Worm (Caenorhabditis elegans) whole organism, L3 larva: ENCODE results near the gene nep-4.

Experiments
- ZK546.5 ChIP-seq: sonication (generic microtip); optimal IDR thresholded peaks from 2 replicates; lab custom pipeline; 2017; ENCODE audit warnings: missing biosample characterization, missing genetic modification characterization
- aly-2 ChIP-seq: fragments of 150-350 bp; optimal IDR thresholded peaks from 2 replicates; lab custom pipeline; 2014; ENCODE audit warnings: missing biosample characterization, missing genetic modification characterization
- ama-1 ChIP-seq: fragments of 150-350 bp; optimal IDR thresholded peaks from 2 replicates; lab custom pipeline; 2018
- ceh-16 ChIP-seq: sonication (generic microtip); optimal IDR thresholded peaks from 2 replicates; lab custom pipeline; 2017; ENCODE audit warnings: missing biosample characterization, missing genetic modification characterization
- ceh-28 ChIP-seq: fragments of 150-350 bp; optimal IDR thresholded peaks from 2 replicates; lab custom pipeline; 2014; ENCODE audit warnings: missing biosample characterization, missing genetic modification reagents, missing genetic modification characterization
- ceh-82 ChIP-seq: fragments of 150-350 bp; optimal IDR thresholded peaks from 2 replicates; lab custom pipeline; 2014; ENCODE audit warnings: missing biosample characterization, missing genetic modification characterization
- ceh-9 ChIP-seq: sonication (generic microtip); optimal IDR thresholded peaks from 2 replicates; lab custom pipeline; 2018; ENCODE audit warnings: missing biosample characterization, missing genetic modification characterization
- daf-12 ChIP-seq: fragments of 150-350 bp; optimal IDR thresholded peaks from 2 replicates; lab custom pipeline; 2014; ENCODE audit warnings: missing biosample characterization, missing genetic modification reagents, missing genetic modification characterization
- egl-27 ChIP-seq: sonication (generic microtip); optimal IDR thresholded peaks from 4 replicates; lab custom pipeline; 2017; ENCODE audit warnings: missing biosample characterization, missing genetic modification reagents, missing genetic modification characterization
- elt-1 ChIP-seq: fragments of 150-350 bp; optimal IDR thresholded peaks from 2 replicates; lab custom pipeline; 2014; ENCODE audit warnings: missing biosample characterization, missing genetic modification characterization
- elt-2 ChIP-seq: sonication (generic microtip); optimal IDR thresholded peaks from 2 replicates; lab custom pipeline; 2016; ENCODE audit warnings: missing genetic modification reagents, mild to moderate bottlenecking, missing genetic modification characterization, missing compliant biosample characterization
- elt-3 ChIP-seq, 3 experiments: fragments of 150-350 bp in 1 of 3; sonication (generic microtip) in 2 of 3; optimal IDR thresholded peaks; 2 replicates in 2 of 3; 4 replicates in 1 of 3; lab custom pipeline; 2014 to 2017; ENCODE audit warnings: missing biosample characterization in 3 of 3, missing genetic modification characterization in 3 of 3
- eor-1 ChIP-seq, 2 experiments: fragments of 150-350 bp; optimal IDR thresholded peaks; 2 replicates each; lab custom pipeline; 2014 to 2018; ENCODE audit warnings: missing biosample characterization in 2 of 2, missing genetic modification characterization in 2 of 2
- fkh-2 ChIP-seq: fragments of 150-350 bp; optimal IDR thresholded peaks from 2 replicates; lab custom pipeline; 2014; ENCODE audit warnings: missing biosample characterization, missing genetic modification reagents, missing genetic modification characterization
- hmg-11 ChIP-seq: sonication (generic microtip); optimal IDR thresholded peaks from 2 replicates; lab custom pipeline; 2016; ENCODE audit warnings: missing genetic modification characterization, missing compliant biosample characterization
- jun-1 ChIP-seq: fragments of 150-350 bp; optimal IDR thresholded peaks from 2 replicates; lab custom pipeline; 2014; ENCODE audit warnings: missing biosample characterization, missing genetic modification reagents, missing genetic modification characterization
- lin-15B ChIP-seq: fragments of 150-350 bp; optimal IDR thresholded peaks from 2 replicates; lab custom pipeline; 2014; ENCODE audit warnings: missing biosample characterization, missing genetic modification characterization
- lin-39 ChIP-seq: fragments of 150-350 bp; optimal IDR thresholded peaks from 2 replicates; lab custom pipeline; 2018; ENCODE audit warnings: missing biosample characterization, missing genetic modification reagents, missing genetic modification characterization
- lsy-12 ChIP-seq: sonication (generic microtip); optimal IDR thresholded peaks from 2 replicates; lab custom pipeline; 2016; ENCODE audit warnings: mild to moderate bottlenecking, missing genetic modification characterization, missing compliant biosample characterization
- mdl-1 ChIP-seq: fragments of 150-350 bp; optimal IDR thresholded peaks from 2 replicates; lab custom pipeline; 2014; ENCODE audit warnings: missing biosample characterization, missing genetic modification characterization
- mml-1 ChIP-seq: fragments of 150-350 bp; sonication (generic microtip); optimal IDR thresholded peaks from 3 replicates; lab custom pipeline; 2014; ENCODE audit warnings: missing biosample characterization, missing genetic modification characterization
- nfya-1 ChIP-seq: sonication (generic microtip); optimal IDR thresholded peaks from 2 replicates; lab custom pipeline; 2017; ENCODE audit warnings: missing genetic modification characterization, mild to moderate bottlenecking, missing compliant biosample characterization, antibody characterized with exemption, moderate library complexity; ENCODE audit not compliant: insufficient read depth
- nhr-23 ChIP-seq: fragments of 150-350 bp; optimal IDR thresholded peaks from 2 replicates; lab custom pipeline; 2014; ENCODE audit warnings: missing biosample characterization, missing genetic modification reagents, missing genetic modification characterization
- nhr-237 ChIP-seq: fragments of 150-350 bp; optimal IDR thresholded peaks from 2 replicates; lab custom pipeline; 2014; ENCODE audit warnings: missing biosample characterization, missing genetic modification characterization
- nhr-25 ChIP-seq: sonication (generic microtip); optimal IDR thresholded peaks from 2 replicates; lab custom pipeline; 2017; ENCODE audit warnings: missing biosample characterization, missing genetic modification characterization
- nhr-28 ChIP-seq: fragments of 150-350 bp; optimal IDR thresholded peaks from 2 replicates; lab custom pipeline; 2014; ENCODE audit warnings: missing biosample characterization, missing genetic modification characterization
- nhr-43 ChIP-seq: sonication (generic microtip); optimal IDR thresholded peaks from 2 replicates; lab custom pipeline; 2016; ENCODE audit warnings: mild to moderate bottlenecking, missing genetic modification characterization, missing compliant biosample characterization; ENCODE audit not compliant: poor library complexity, severe bottlenecking
- nhr-67 ChIP-seq: fragments of 150-350 bp; optimal IDR thresholded peaks from 2 replicates; lab custom pipeline; 2014; ENCODE audit warnings: missing biosample characterization, missing genetic modification characterization
- nhr-76 ChIP-seq: fragments of 150-350 bp; sonication (generic microtip); optimal IDR thresholded peaks from 5 replicates; lab custom pipeline; 2014; ENCODE audit warnings: missing biosample characterization, missing genetic modification characterization
- nhr-77 ChIP-seq: fragments of 150-350 bp; optimal IDR thresholded peaks from 2 replicates; lab custom pipeline; 2014; ENCODE audit warnings: missing biosample characterization, missing genetic modification characterization
- pha-4 ChIP-seq: fragments of 150-350 bp; optimal IDR thresholded peaks from 2 replicates; lab custom pipeline; 2014; ENCODE audit warnings: missing biosample characterization, missing genetic modification reagents, missing genetic modification characterization
- pqm-1 ChIP-seq: fragments of 150-350 bp; optimal IDR thresholded peaks from 2 replicates; lab custom pipeline; 2017; ENCODE audit warnings: missing biosample characterization, missing genetic modification characterization, inconsistent platforms
- sea-2 ChIP-seq: fragments of 150-350 bp; sonication (generic microtip); optimal IDR thresholded peaks from 4 replicates; lab custom pipeline; 2014; ENCODE audit warnings: missing biosample characterization, missing genetic modification reagents, missing genetic modification characterization
- skn-1 ChIP-seq: fragments of 150-350 bp; optimal IDR thresholded peaks from 2 replicates; lab custom pipeline; 2014; ENCODE audit warnings: missing biosample characterization, missing genetic modification characterization
- snpc-4 ChIP-seq: fragments of 150-350 bp; optimal IDR thresholded peaks from 2 replicates; lab custom pipeline; 2014; ENCODE audit warnings: missing biosample characterization, missing genetic modification characterization
- tbx-2 ChIP-seq: sonication (generic microtip); optimal IDR thresholded peaks from 2 replicates; lab custom pipeline; 2016; ENCODE audit warnings: mild to moderate bottlenecking, missing genetic modification characterization, missing compliant biosample characterization
- unc-62 ChIP-seq: fragments of 150-350 bp; sonication (generic microtip); optimal IDR thresholded peaks from 4 replicates; lab custom pipeline; 2014; ENCODE audit warnings: missing biosample characterization, missing genetic modification reagents, missing genetic modification characterization
- zag-1 ChIP-seq: fragments of 150-350 bp; optimal IDR thresholded peaks from 2 replicates; lab custom pipeline; 2014; ENCODE audit warnings: missing biosample characterization, missing genetic modification characterization
- ztf-11 ChIP-seq: fragments of 150-350 bp; optimal IDR thresholded peaks from 2 replicates; lab custom pipeline; 2014; ENCODE audit warnings: missing biosample characterization, missing genetic modification characterization
- ztf-4 ChIP-seq: fragments of 150-350 bp; optimal IDR thresholded peaks from 2 replicates; lab custom pipeline; 2014; ENCODE audit warnings: missing biosample characterization, missing genetic modification characterization

The nep-4 gene

DNA sequence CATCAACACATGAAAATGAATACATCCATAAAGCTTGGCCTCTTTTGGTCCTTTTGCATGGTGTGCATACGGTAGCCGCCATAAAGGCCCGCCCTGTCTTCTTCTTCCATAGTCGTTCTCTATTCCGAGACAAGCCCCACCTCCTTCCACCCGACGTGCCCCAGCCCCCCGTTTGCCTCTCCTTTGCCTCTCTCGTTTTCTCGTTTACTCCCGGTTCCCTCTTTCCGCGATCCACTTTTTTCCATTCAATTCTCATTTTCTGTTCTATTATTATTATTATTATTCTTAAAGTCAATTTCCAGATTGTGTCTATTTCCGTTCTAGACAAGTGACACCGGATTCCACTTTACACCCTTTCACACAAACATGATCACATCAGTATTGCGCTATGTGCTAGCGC is 26.1 kb upstream of the nep-4 start, which contains the start of gene unc-6:
Gene unc-6, plus strand, starts transcription at position 301 of the 400 bp plus-strand sequence.
- no peak for TF ChIP-seq mdl-1 (tag; lab: Kevin White, UChicago)
- TF ChIP-seq lsy-12 (tag; lab: Kevin White, UChicago): no peak
- TF ChIP-seq egl-27 (tag; lab: Kevin White, UChicago): no peak
- TF ChIP-seq nhr-76: no peak
- TF ChIP-seq tbx-2 (tag; lab: Kevin White, UChicago): no peak
- TF ChIP-seq elt-2 (tag; lab: Kevin White, UChicago): no peak
- no peak for TF ChIP-seq jun-1 (tag; lab: Kevin White, UChicago)
- no peak for TF ChIP-seq pqm-1
- TF ChIP-seq nhr-25: no peak
- TF ChIP-seq elt-3 (tag; optimal IDR thresholded peaks at IDR 0.05; lab: Kevin White, UChicago): no peak
- no peak for TF ChIP-seq nhr-43 (tag; lab: Kevin White, UChicago)
- TF ChIP-seq ama-1: no peak
- TF ChIP-seq ztf-11 (tag; lab: Kevin White, UChicago): no peak
- TF ChIP-seq hmg-11: no peak
- no peak for TF ChIP-seq nhr-23 (tag; lab: Kevin White, UChicago)
- no peak for TF ChIP-seq pha-4 (tag; lab: Kevin White, UChicago)
- TF ChIP-seq nfya-1 (tag; lab: Kevin White, UChicago): no peak
- no peak for TF ChIP-seq nhr-77 (tag; lab: Kevin White, UChicago)

DNA sequence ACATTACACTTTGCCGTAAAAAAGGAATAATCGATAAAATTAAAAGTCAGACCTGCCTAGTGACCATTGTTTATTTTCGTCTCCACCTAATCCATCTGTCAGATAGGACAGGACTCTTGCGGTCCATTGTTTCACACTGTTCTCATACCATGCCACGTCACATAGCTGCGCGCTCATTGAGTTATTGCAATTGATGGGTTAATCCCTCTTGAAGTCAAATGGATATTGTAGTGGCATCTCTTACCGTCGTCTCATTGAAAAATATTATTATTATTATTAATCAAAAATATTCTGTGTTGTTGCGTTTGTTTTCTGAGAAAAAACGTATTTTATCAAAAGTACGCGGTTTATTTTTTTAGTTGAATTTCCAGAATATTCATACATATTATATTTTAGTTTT is 25.0 kb upstream of the nep-4 start:
- TF ChIP-seq skn-1 (tag; lab: Kevin White, UChicago): no peak
- no peak for TF ChIP-seq jun-1 (tag; lab: Kevin White, UChicago)
- no peak for TF ChIP-seq sea-2
- no peak for TF ChIP-seq lin-15B (tag; lab: Kevin White, UChicago)
- TF ChIP-seq lsy-12 (tag; lab: Kevin White, UChicago): no peak
- TF ChIP-seq ceh-16: no peak
- TF ChIP-seq ceh-82 (tag; lab: Kevin White, UChicago): no peak
- no peak for TF ChIP-seq mdl-1 (tag; lab: Kevin White, UChicago)
- no peak for TF ChIP-seq ceh-28 (tag; lab: Kevin White, UChicago)
- no peak for TF ChIP-seq nhr-23 (tag; lab: Kevin White, UChicago)
- TF ChIP-seq nhr-76: no peak
- TF ChIP-seq nhr-77 (tag; lab: Kevin White, UChicago): no peak
- no peak for TF ChIP-seq mml-1 (tag; lab: Kevin White, UChicago)
- no peak for TF ChIP-seq lin-39 (tag; lab: Kevin White, UChicago)
- TF ChIP-seq ztf-4: no peak
- no peak for TF ChIP-seq ceh-9
- TF ChIP-seq ztf-11 (tag; lab: Kevin White, UChicago): no peak

DNA sequence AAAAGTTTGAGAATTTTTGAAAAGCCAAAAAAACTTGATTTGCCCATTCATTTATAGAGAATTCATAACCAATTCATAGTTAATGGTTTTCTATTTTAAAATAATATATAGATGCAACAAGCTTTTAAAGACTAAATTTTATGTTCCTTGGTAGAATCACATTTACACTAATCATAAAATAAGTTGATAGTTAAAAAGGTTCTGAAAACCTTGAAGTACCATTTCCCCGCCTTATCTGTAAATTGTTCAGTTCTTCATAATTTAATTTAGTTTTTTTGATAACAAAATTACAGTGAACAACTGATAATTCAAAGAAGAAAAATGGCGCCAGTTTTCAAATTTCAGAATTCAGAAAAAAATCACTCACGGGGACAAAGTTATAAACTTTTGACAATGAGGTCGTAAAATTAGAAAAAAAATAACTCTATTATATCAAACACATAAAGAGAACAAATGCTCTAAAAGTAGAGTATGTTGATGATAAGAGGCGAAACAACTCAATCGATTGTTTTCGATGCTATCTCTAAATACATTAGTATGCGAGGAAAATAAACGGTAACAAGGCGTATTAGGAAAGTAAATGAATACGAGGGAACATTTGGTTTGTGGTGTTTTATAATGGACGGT is 22.1 kb upstream of the nep-4 start, which contains the start of gene F41C6.7:
Gene F41C6.7, minus strand, starts transcription at position 51 of the 627 bp plus-strand sequence.
- TF ChIP-seq skn-1 (tag; lab: Kevin White, UChicago) (no peak), elt-2 (tag; lab: Kevin White, UChicago) (peak; percentile 88), pqm-1 (peak; percentile 72), elt-1 (tag; lab: Kevin White, UChicago) (no peak), lsy-12 (tag; lab: Kevin White, UChicago) (no peak), pha-4 (tag; lab: Kevin White, UChicago) (peak; percentile 8), ceh-9 (no peak), sea-2 (no peak), mml-1 (tag; lab: Kevin White, UChicago) (no peak), zag-1 (tag; lab: Kevin White, UChicago) (no peak), aly-2 (tag; lab: Kevin White, UChicago) (no peak), nhr-23 (tag; lab: Kevin White, UChicago) (no peak), nhr-43 (tag; lab: Kevin White, UChicago) (no peak), unc-62 (no peak), nfya-1 (tag; lab: Kevin White, UChicago) (no peak)
- TF ChIP-seq, all 47 proteins: peak for 3

DNA sequence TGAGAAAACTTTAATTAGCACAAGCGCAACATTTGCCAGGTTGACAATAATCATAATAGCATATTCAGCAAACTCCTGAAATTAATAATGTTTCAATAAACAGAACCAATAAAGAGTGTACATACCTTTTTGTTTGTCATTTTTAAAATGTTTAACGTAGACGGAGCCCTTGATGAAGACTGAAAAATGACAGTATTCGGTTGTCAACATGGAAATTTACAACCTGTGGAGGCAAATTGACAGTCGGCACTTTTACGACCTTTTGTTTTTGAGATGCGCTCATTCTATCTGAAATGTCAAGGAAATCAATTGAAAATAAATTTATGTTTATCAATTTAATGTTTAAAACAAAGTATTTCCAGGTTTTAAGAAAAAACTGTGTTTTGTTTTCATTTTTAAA is 21.2 kb upstream of the nep-4 start:
- TF ChIP-seq lin-39 (tag; lab: Kevin White, UChicago) (no peak), egl-27 (tag; lab: Kevin White, UChicago) (no peak), daf-12 (tag; lab: Kevin White, UChicago) (no peak), pha-4 (tag; lab: Kevin White, UChicago) (peak; percentile 48), pqm-1 (peak; percentile 5), mdl-1 (tag; lab: Kevin White, UChicago) (no peak), nhr-67 (tag; lab: Kevin White, UChicago) (no peak), jun-1 (tag; lab: Kevin White, UChicago) (no peak), snpc-4 (tag; lab: Kevin White, UChicago) (no peak), ZK546.5 (tag; lab: Kevin White, UChicago) (no peak), eor-1 (tag; optimal IDR thresholded peaks at IDR 0.05; lab: Kevin White, UChicago) (no peak), skn-1 (tag; lab: Kevin White, UChicago) (no peak), elt-2 (tag; lab: Kevin White, UChicago) (peak; percentile 59), unc-62 (no peak), tbx-2 (tag; lab: Kevin White, UChicago) (no peak), nhr-237 (no peak), nhr-28 (no peak), nhr-23 (tag; lab: Kevin White, UChicago) (no peak), nhr-25 (no peak), fkh-2 (tag; lab: Kevin White, UChicago) (no peak)
- TF ChIP-seq, all 47 proteins: peak for 3
